Worm (Caenorhabditis elegans): Measurements from ENCODE around the gene pals-28.

ce11 chrIII:4435262-4435661, 50.7 kb downstream of the pals-28 start:
- TF ChIP-seq nhr-237 (tag; optimal IDR thresholded peaks at IDR 0.05) (no peak), vab-7 (GFP tag; IDR thresholded peaks at IDR 0.05) (no peak), nhr-11 (tag; optimal IDR thresholded peaks at IDR 0.05) (no peak), nhr-102 (tag; optimal IDR thresholded peaks at IDR 0.05) (no peak), ceh-20 (GFP tag; IDR thresholded peaks at IDR 0.05) (no peak), unc-62 (GFP tag; optimal IDR thresholded peaks at IDR 0.05 in 1 of 2) (no peak), unc-62 (tag; optimal IDR thresholded peaks at IDR 0.05) (no peak), lin-38 (GFP tag; IDR thresholded peaks at IDR 0.05) (no peak), nhr-28 (tag; optimal IDR thresholded peaks at IDR 0.05) (no peak), lin-13 (GFP tag; optimal IDR thresholded peaks at IDR 0.05) (no peak), madf-9 (GFP tag; conservative IDR thresholded peaks at IDR 0.05) (no peak), ces-1 (GFP tag; optimal IDR thresholded peaks at IDR 0.05) (no peak), lin-39 (tag; optimal IDR thresholded peaks at IDR 0.05) (no peak), unc-39 (tag; optimal IDR thresholded peaks at IDR 0.05) (no peak)

Measured in whole organism, L4 larva.